Fruit fly (Drosophila melanogaster): ENCODE measurements around the gene Ir62a.
A peak's percentile ranks its signal among the peaks of the same experiment; 100 is the strongest.

Gene Ir62a

dm6 chr3L:1517274-1518047, 13.6 kb downstream of the Ir62a start (continued):
- TF ChIP-seq B-H1 (GFP tag; IDR thresholded peaks at IDR 0.05) (peak; percentile 31; the same call in 1 of the 3 replicates), CG10209 (GFP tag; optimal IDR thresholded peaks at IDR 0.05) (peak; percentile 39), CG30020 (tag; optimal IDR thresholded peaks at IDR 0.05) (peak; percentile 67), CG13775 (GFP tag; optimal IDR thresholded peaks at IDR 0.05) (peak; percentile 54), ttk (GFP tag; IDR thresholded peaks at IDR 0.05) (no peak), lilli (GFP tag; optimal IDR thresholded peaks at IDR 0.05) (peak; percentile 80), CG1832 (GFP tag; optimal IDR thresholded peaks at IDR 0.05) (no peak), Dip2 (GFP tag; IDR thresholded peaks at IDR 0.05) (no peak), CG8281 (tag; optimal IDR thresholded peaks at IDR 0.05) (no peak), gem (tag; optimal IDR thresholded peaks at IDR 0.05) (no peak), bbx (GFP tag; IDR thresholded peaks at IDR 0.05; ENCODE audit: partially characterized antibody) (peak; percentile 85), Ssrp (tag; optimal IDR thresholded peaks at IDR 0.05) (no peak), bigmax (GFP tag; optimal IDR thresholded peaks at IDR 0.05) (no peak), Hmx (GFP tag; optimal IDR thresholded peaks at IDR 0.05) (peak; percentile 12), aop (GFP tag; IDR thresholded peaks at IDR 0.05) (no peak), D19A (tag; optimal IDR thresholded peaks at IDR 0.05) (no peak), nerfin-2 (GFP tag; IDR thresholded peaks at IDR 0.05; ENCODE audit: partially characterized antibody) (peak; percentile 65), Dp (GFP tag; optimal IDR thresholded peaks at IDR 0.05) (peak; percentile 51), CG32772 (GFP tag; IDR thresholded peaks at IDR 0.05) (0 out of 2 replicates have a peak, but pooled peaks have one; percentile 43), salm (tag; optimal IDR thresholded peaks at IDR 0.05) (peak; percentile 11), CG11695 (GFP tag; IDR thresholded peaks at IDR 0.05) (peak; percentile 60), wor (GFP tag; IDR thresholded peaks at IDR 0.05) (0 out of 2 replicates have a peak, but pooled peaks have one; percentile 35), tna (GFP tag; IDR thresholded peaks at IDR 0.05; ENCODE audit: partially characterized antibody) (peak; percentile 65; the same call in 1 of the 2 replicates), pb (GFP tag; optimal IDR thresholded peaks at IDR 0.05) (no peak), chinmo (GFP tag; IDR thresholded peaks at IDR 0.05; ENCODE audit: partially characterized antibody) (peak; percentile 77; the same call in 3 of the 4 replicates), maf-S (GFP tag; optimal IDR thresholded peaks at IDR 0.05) (peak; percentile 55), schlank (tag; optimal IDR thresholded peaks at IDR 0.05) (no peak), CG14965 (GFP tag; optimal IDR thresholded peaks at IDR 0.05; ENCODE audit: borderline replicate concordance) (no peak), Ets97D (GFP tag; optimal IDR thresholded peaks at IDR 0.05) (peak; percentile 80), NC2α (GFP tag; optimal IDR thresholded peaks at IDR 0.05) (peak; percentile 32), Side (GFP tag; optimal IDR thresholded peaks at IDR 0.05) (peak; percentile 48), bab2 (GFP tag; optimal IDR thresholded peaks at IDR 0.05) (peak; percentile 70), pnt (GFP tag; optimal IDR thresholded peaks at IDR 0.05) (peak; percentile 61), gsb-n (tag; optimal IDR thresholded peaks at IDR 0.05) (no peak), CG34224 (GFP tag; IDR thresholded peaks at IDR 0.05; ENCODE audit: partially characterized antibody) (peak; percentile 48), amos (GFP tag; IDR thresholded peaks at IDR 0.05; ENCODE audit: partially characterized antibody) (peak; percentile 83), Tbp (GFP tag; optimal IDR thresholded peaks at IDR 0.05) (no peak), CG9817 (tag; optimal IDR thresholded peaks at IDR 0.05) (no peak), hbn (GFP tag; IDR thresholded peaks at IDR 0.05; ENCODE audit: partially characterized antibody) (peak; percentile 66), CG3065 (GFP tag; optimal IDR thresholded peaks at IDR 0.05) (peak; percentile 39), knrl (GFP tag; IDR thresholded peaks at IDR 0.05; ENCODE audit: partially characterized antibody) (peak; percentile 81), ara (GFP tag; IDR thresholded peaks at IDR 0.05) (peak; percentile 66), Opbp (GFP tag; IDR thresholded peaks at IDR 0.05; ENCODE audit: partially characterized antibody) (peak; percentile 87), Dip3 (GFP tag; optimal IDR thresholded peaks at IDR 0.05) (peak; percentile 75), ci (GFP tag; IDR thresholded peaks at IDR 0.05) (peak; percentile 62; the same call in 2 of the 3 replicates), scrt (GFP tag; optimal IDR thresholded peaks at IDR 0.05) (no peak), ssp (GFP tag; IDR thresholded peaks at IDR 0.05) (0 out of 2 replicates have a peak, but pooled peaks have one; percentile 31), B-H2 (GFP tag; optimal IDR thresholded peaks at IDR 0.05) (no peak)
